Worm (Caenorhabditis elegans) whole organism, young adult: ENCODE measurements around the gene clec-261.
"Not testable (repeated sequence)": the region's sequence is repeated elsewhere in the genome, so short reads cannot be mapped to it uniquely, and the experiment has no call there.

Source experiments
- B0336.3 ChIP-seq: fragments of 200-800 bp; sonication (Bioruptor generic); IDR thresholded peaks from 2 replicates; pipeline ENCODE4 v1.3.6; 2022; ENCODE audit warnings: missing genetic modification characterization, missing compliant biosample characterization
- F23B12.7 ChIP-seq: sonication (generic microtip); optimal IDR thresholded peaks from 2 replicates; lab custom pipeline; 2017; ENCODE audit warnings: missing genetic modification characterization, mild to moderate bottlenecking, missing compliant biosample characterization, antibody characterized with exemption, moderate library complexity; ENCODE audit not compliant: insufficient read depth
- K12H6.12 ChIP-seq: fragments of 200-800 bp; sonication (Bioruptor generic); optimal IDR thresholded peaks from 2 replicates; lab custom pipeline; 2018; ENCODE audit warnings: mild to moderate bottlenecking, missing genetic modification characterization, missing compliant biosample characterization
- Y53F4B.3 ChIP-seq: fragments of 200-800 bp; sonication (Bioruptor generic); IDR thresholded peaks from 2 replicates; pipeline ENCODE4 v1.3.6; 2022; ENCODE audit warnings: missing genetic modification reagents, missing genetic modification characterization, missing compliant biosample characterization
- Y67H2A.10 ChIP-seq: fragments of 200-800 bp; sonication (Bioruptor generic); conservative IDR thresholded peaks from 2 replicates; pipeline ENCODE4 v1.3.6; 2022; ENCODE audit warnings: missing genetic modification reagents, missing genetic modification characterization, missing compliant biosample characterization
- atf-7 ChIP-seq: sonication (generic microtip); optimal IDR thresholded peaks from 2 replicates; lab custom pipeline; 2017; ENCODE audit warnings: mild to moderate bottlenecking, missing genetic modification characterization, missing compliant biosample characterization
- bed-1 ChIP-seq: fragments of 200-800 bp; sonication (Bioruptor generic); IDR thresholded peaks from 2 replicates; pipeline ENCODE4 v1.3.6; 2022; ENCODE audit warnings: missing genetic modification reagents, missing genetic modification characterization, missing compliant biosample characterization
- ceh-40 ChIP-seq: fragments of 200-800 bp; sonication (Bioruptor generic); IDR thresholded peaks from 2 replicates; pipeline ENCODE4 v1.3.6; 2022; ENCODE audit warnings: missing genetic modification characterization, missing compliant biosample characterization
- dox-1 ChIP-seq: fragments of 200-800 bp; sonication (Bioruptor generic); IDR thresholded peaks from 2 replicates; pipeline ENCODE4 v1.3.6; 2022; ENCODE audit warnings: missing genetic modification reagents, missing genetic modification characterization, missing compliant biosample characterization
- efl-1 ChIP-seq: fragments of 150-350 bp; optimal IDR thresholded peaks from 2 replicates; lab custom pipeline; 2014; ENCODE audit warnings: missing biosample characterization, missing genetic modification reagents, missing genetic modification characterization
- ets-4 ChIP-seq: fragments of 200-800 bp; sonication (Bioruptor generic); optimal IDR thresholded peaks from 2 replicates; lab custom pipeline; 2018; ENCODE audit warnings: mild to moderate bottlenecking, missing genetic modification characterization, missing compliant biosample characterization
- hrde-1 ChIP-seq: sonication (generic microtip); optimal IDR thresholded peaks from 2 replicates; lab custom pipeline; 2016; ENCODE audit warnings: missing genetic modification characterization, mild to moderate bottlenecking, missing compliant biosample characterization, moderate library complexity, missing genotype, missing genetic modification reagents, borderline replicate concordance
- let-607 ChIP-seq, 2 experiments: fragments of 200-800 bp in 1 of 2; sonication (Bioruptor generic) in 1 of 2; sonication (generic microtip) in 1 of 2; optimal IDR thresholded peaks; 2 replicates each; lab custom pipeline; 2016 to 2018; ENCODE audit warnings: mild to moderate bottlenecking in 2 of 2, missing compliant biosample characterization in 2 of 2, missing genetic modification characterization in 2 of 2, moderate library complexity in 2 of 2, missing genotype in 1 of 2
- lin-40 ChIP-seq: sonication (generic microtip); optimal IDR thresholded peaks from 2 replicates; lab custom pipeline; 2016; ENCODE audit warnings: missing genetic modification characterization, mild to moderate bottlenecking, missing compliant biosample characterization, missing genotype, missing genetic modification reagents
- lir-1 ChIP-seq: fragments of 200-800 bp; sonication (Bioruptor generic); conservative IDR thresholded peaks from 2 replicates; pipeline ENCODE4 v1.3.6; 2022; ENCODE audit warnings: missing genetic modification reagents, missing genetic modification characterization, missing compliant biosample characterization
- madf-8 ChIP-seq: fragments of 200-800 bp; sonication (Bioruptor generic); conservative IDR thresholded peaks from 2 replicates; pipeline ENCODE4 v1.3.6; 2022; ENCODE audit warnings: missing genetic modification reagents, missing genetic modification characterization, missing compliant biosample characterization
- mes-4 ChIP-seq: sonication (generic microtip); optimal IDR thresholded peaks from 2 replicates; lab custom pipeline; 2016; ENCODE audit warnings: missing genotype, missing genetic modification characterization, missing compliant biosample characterization
- nfya-2 ChIP-seq: fragments of 200-800 bp; sonication (Bioruptor generic); IDR thresholded peaks from 2 replicates; pipeline ENCODE4 v1.3.6; 2022; ENCODE audit warnings: missing genetic modification reagents, missing genetic modification characterization, missing compliant biosample characterization
- nhr-120 ChIP-seq: fragments of 200-800 bp; sonication (Bioruptor generic); IDR thresholded peaks from 2 replicates; pipeline ENCODE4 v1.3.6; 2022; ENCODE audit warnings: missing genetic modification characterization, missing compliant biosample characterization
- rec-8 ChIP-seq, 2 experiments: sonication (generic microtip); optimal IDR thresholded peaks; 2 replicates each; lab custom pipeline; 2016; ENCODE audit warnings: mild to moderate bottlenecking in 2 of 2, missing genetic modification characterization in 2 of 2, missing genetic modification reagents in 2 of 2, missing genotype in 2 of 2, missing biosample characterization in 1 of 2, missing compliant biosample characterization in 1 of 2, moderate library complexity in 1 of 2
- rpc-1 ChIP-seq, 2 experiments: fragments of 150-350 bp in 1 of 2; sonication (generic microtip) in 1 of 2; optimal IDR thresholded peaks; 2 replicates each; lab custom pipeline; 2014 to 2018; ENCODE audit warnings: missing biosample characterization in 1 of 2, missing genetic modification characterization in 1 of 2, missing genetic modification reagents in 1 of 2, missing genotype in 1 of 2
- sdz-38 ChIP-seq: sonication (generic microtip); optimal IDR thresholded peaks from 2 replicates; lab custom pipeline; 2016; ENCODE audit warnings: missing genotype, missing genetic modification characterization, missing compliant biosample characterization
- snpc-1.3 ChIP-seq: sonication (generic microtip); optimal IDR thresholded peaks from 2 replicates; lab custom pipeline; 2017; ENCODE audit warnings: missing genetic modification characterization, mild to moderate bottlenecking, missing compliant biosample characterization, antibody characterized with exemption, moderate library complexity, missing genotype, missing genetic modification reagents; ENCODE audit not compliant: insufficient read depth
- snpc-3.4 ChIP-seq: sonication (generic microtip); optimal IDR thresholded peaks from 2 replicates; lab custom pipeline; 2017; ENCODE audit warnings: missing genetic modification characterization, mild to moderate bottlenecking, missing compliant biosample characterization, antibody characterized with exemption, moderate library complexity, missing genotype, missing genetic modification reagents
- snpc-4 ChIP-seq, 5 experiments: fragments of 150-350 bp in 1 of 5; sonication (generic microtip) in 4 of 5; optimal IDR thresholded peaks; 2 replicates each; lab custom pipeline; 2014 to 2018; ENCODE audit warnings: missing genetic modification characterization in 5 of 5, missing biosample characterization in 3 of 5, antibody characterized with exemption in 2 of 5, mild to moderate bottlenecking in 2 of 5, missing compliant biosample characterization in 2 of 5, missing genotype in 2 of 5, moderate library complexity in 2 of 5, missing genetic modification reagents in 1 of 5
- sptf-2 ChIP-seq: fragments of 200-800 bp; sonication (Bioruptor generic); optimal IDR thresholded peaks from 2 replicates; lab custom pipeline; 2018; ENCODE audit warnings: mild to moderate bottlenecking, missing genetic modification characterization, missing compliant biosample characterization
- tbp1 ChIP-seq: fragments of 200-800 bp; sonication (Bioruptor generic); optimal IDR thresholded peaks from 2 replicates; lab custom pipeline; 2018; ENCODE audit warnings: mild to moderate bottlenecking, missing genetic modification characterization, missing compliant biosample characterization
- tlf-1 ChIP-seq: fragments of 200-800 bp; sonication (Bioruptor generic); optimal IDR thresholded peaks from 2 replicates; lab custom pipeline; 2018; ENCODE audit warnings: mild to moderate bottlenecking, missing genetic modification characterization, missing compliant biosample characterization
- unc-62 ChIP-seq: fragments of 150-350 bp; optimal IDR thresholded peaks from 2 replicates; lab custom pipeline; 2014; ENCODE audit warnings: missing biosample characterization, missing genetic modification reagents, missing genetic modification characterization
- ztf-22 ChIP-seq: fragments of 200-800 bp; sonication (Bioruptor generic); optimal IDR thresholded peaks from 2 replicates; lab custom pipeline; 2018; ENCODE audit warnings: mild to moderate bottlenecking, missing genetic modification characterization, moderate library complexity, missing compliant biosample characterization
- ztf-6 ChIP-seq: fragments of 200-800 bp; sonication (Bioruptor generic); IDR thresholded peaks from 2 replicates; pipeline ENCODE4 v1.3.6; 2022; ENCODE audit warnings: missing genetic modification reagents, missing genetic modification characterization, missing compliant biosample characterization

Gene clec-261

DNA sequence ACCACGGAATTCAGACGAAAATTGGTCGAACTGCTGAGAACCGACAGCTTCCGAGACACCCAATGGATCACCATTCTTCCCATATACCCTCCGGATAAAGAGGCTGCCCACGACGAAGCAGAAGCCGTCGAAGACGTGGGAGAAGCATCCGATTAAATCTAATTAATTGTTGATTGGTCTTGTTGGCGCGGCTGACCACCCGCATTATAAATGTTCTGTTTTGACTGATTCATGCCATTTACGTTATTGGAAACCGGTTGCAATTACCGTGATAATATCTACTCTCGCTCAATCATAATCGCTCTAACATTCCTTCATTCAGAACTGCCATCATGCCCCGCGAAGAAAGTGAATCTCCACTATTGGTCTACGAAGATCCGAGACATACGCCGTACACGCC is 9.0 kb upstream of the clec-261 start, which contains the start of gene ZC15.3:
Gene ZC15.3, plus strand, starts transcription at position 301 of the 400 bp plus-strand sequence.
- TF ChIP-seq rec-8 (tag; optimal IDR thresholded peaks at IDR 0.05; lab: Kevin White, UChicago); B0336.3 (GFP tag; lab: Robert Waterston, UW); ztf-6 (GFP tag; lab: Robert Waterston, UW): not testable (repeated sequence)

DNA sequence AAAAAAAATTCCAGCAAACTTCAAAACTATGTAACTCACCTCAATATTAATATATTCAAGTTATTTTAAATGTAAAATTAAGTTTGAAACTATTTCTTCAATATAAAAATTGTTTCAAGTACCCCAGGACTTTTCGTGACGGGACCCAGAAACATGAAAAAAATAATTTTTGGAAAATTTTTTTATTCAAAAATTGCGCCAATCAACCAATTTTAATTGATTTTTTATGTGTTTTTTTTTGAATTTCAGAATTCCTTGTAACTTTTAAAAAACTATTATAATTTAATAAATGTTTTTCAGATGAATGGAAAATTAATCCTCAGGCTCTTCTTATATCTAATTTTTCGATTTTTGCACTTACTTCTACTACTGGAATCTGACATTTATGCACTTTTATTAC is 3.4 kb upstream of the clec-261 start, which contains the start of gene ZC15.5:
Gene ZC15.5, plus strand, starts transcription at position 301 of the 400 bp plus-strand sequence.
- TF ChIP-seq lin-40 (tag; lab: Kevin White, UChicago) (no peak), efl-1 (GFP tag; lab: Kevin White, UChicago) (no peak), lir-1 (GFP tag; lab: Robert Waterston, UW) (no peak), F23B12.7 (tag; lab: Kevin White, UChicago) (no peak), snpc-3.4 (tag; lab: Kevin White, UChicago) (no peak), ztf-22 (no peak), ceh-40 (GFP tag; lab: Robert Waterston, UW) (no peak)

DNA sequence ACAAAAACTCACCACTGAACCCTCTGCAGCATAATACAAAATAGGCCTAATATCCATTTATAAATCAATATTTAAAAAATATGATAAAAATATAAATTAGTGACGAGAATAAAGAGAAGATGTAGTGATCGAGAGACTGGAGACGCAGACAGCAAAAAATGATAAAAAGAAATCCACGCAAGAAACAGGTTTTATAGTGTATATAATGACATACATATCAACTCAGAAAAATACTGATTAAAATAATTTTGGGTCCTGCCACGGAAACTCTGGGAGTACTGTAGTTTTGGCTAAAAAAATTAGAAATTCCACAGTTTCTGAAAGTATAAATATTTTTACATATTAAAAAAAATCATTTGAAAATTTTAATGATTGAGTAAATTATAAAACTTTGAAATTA is 5.0 kb downstream of the clec-261 start, which contains the start of gene mlt-4:
Gene mlt-4, minus strand, starts transcription at position 101 of the 400 bp plus-strand sequence.
- TF ChIP-seq mes-4 (tag; lab: Kevin White, UChicago) (no peak), efl-1 (GFP tag; lab: Kevin White, UChicago) (no peak)
- TF ChIP-seq, all 124 proteins: peak for 0

DNA sequence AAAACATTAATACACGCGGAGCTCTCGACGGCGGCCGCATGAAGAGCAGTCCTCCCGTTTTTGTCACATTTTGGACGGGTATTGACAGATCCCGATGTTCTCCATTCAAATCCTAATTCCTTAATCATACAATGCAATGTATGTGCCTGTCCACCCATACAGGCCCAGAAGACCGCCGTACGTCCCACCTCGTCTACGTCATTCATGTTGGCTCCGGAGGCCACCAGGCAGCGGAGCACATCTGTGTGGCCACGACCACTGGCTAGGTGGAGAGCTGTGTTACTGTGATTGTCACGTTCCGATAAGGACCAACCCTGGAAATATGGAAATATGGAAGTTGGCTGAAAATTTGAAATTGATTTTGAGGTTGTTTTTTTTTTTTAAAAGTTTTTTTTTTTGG is 11.5 kb downstream of the clec-261 start:
- 0 out of 2 replicates have a peak, but pooled peaks have one; percentile 60 for TF ChIP-seq nhr-120 (GFP tag; lab: Robert Waterston, UW)
- TF ChIP-seq hrde-1 (tag; lab: Kevin White, UChicago), result no peak
- TF ChIP-seq snpc-4 (GFP tag; optimal IDR thresholded peaks at IDR 0.05; lab: Kevin White, UChicago), result no peak
- TF ChIP-seq snpc-4 (tag; optimal IDR thresholded peaks at IDR 0.05; lab: Kevin White, UChicago), result no peak

DNA sequence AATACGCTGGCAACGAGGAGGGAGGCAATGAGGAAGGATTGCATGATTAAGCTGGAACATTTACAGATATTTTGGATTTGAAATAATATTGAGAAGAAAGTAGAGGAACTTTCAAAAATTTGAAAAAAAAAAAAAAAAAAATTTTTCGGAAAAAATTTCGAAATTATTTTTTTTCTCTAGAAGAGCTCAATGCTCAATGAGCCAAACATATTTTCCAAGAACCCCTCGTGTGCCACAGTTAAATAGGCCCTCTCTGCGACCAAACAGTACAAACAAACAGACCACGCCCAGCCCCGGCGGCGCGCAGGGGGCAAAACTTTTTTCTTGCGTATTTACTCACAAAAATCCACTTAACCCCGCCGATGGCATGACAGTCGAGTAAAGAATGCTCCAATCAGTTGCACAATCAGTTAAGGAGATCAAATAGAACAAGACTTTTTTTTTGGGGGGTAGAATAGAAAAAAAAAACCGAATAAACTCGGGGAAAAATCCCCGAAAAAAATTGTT is 14.4 kb downstream of the clec-261 start, which contains the start of gene pqn-94:
Gene pqn-94, minus strand, starts transcription at position 51 of the 507 bp plus-strand sequence.
- TF ChIP-seq sptf-2 (GFP tag; lab: Kevin White, UChicago) (no peak), nfya-2 (GFP tag; lab: Robert Waterston, UW) (no peak)

ce11 chrV:20279309-20279708 is 15.0 kb downstream of the clec-261 start:
- TF ChIP-seq rpc-1 (optimal IDR thresholded peaks at IDR 0.05; lab: Kevin White, UChicago) (peak; percentile 5), rpc-1 (tag; optimal IDR thresholded peaks at IDR 0.05; lab: Kevin White, UChicago) (peak; percentile 58), tlf-1 (no peak), tbp1 (GFP tag; lab: Kevin White, UChicago) (peak; percentile 52)

DNA sequence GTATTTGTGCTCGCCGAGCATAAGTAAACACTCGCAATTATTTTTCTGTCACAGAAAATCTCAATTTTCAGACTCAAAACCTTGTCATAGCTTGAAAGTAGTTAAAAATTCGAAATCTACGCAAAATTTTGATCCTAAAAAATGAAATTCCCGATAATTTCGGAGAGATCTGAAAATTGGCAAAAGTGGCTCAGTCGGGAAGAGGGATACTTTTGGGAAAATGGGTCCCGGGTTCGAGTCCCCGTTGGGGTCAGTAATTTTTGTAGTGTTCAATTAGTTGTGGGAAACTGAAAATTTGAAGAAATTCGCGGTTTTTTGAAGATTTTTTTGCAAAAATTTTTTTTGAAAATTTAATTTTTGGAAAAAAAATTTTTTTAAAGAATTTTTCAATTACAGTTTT is 17.4 kb downstream of the clec-261 start:
- TF ChIP-seq tbp1 (GFP tag; lab: Kevin White, UChicago), result peak; percentile 61
- TF ChIP-seq Y53F4B.3, result no peak
- peak; percentile 0 for TF ChIP-seq rpc-1 (optimal IDR thresholded peaks at IDR 0.05; lab: Kevin White, UChicago)
- peak; percentile 61 for TF ChIP-seq rpc-1 (tag; optimal IDR thresholded peaks at IDR 0.05; lab: Kevin White, UChicago)

DNA sequence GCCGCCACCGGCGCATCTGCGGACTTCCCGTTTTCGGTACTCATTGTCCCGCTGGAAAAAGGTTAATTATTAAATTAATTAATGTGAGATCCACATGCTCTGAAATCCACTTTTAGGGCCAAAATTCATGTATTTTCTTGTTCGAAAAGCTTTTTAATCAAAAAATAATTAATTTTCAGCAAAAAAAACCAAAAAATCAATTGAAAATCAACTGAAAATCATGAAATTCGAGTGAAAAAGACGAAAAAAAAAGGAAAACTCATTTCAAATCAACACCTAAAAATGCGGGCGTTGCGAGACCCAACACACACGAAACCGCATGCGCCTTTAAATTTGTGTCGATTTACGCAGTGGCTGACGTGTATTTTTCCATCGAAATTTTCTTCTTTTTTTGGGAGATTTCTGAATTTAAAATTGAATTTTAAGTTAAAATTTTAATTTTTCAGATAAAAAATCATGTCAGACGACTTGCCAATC is 24.6 kb downstream of the clec-261 start, which contains the start of the genes prmt-1 and cdkr-3:
Gene prmt-1, minus strand, starts transcription at position 51 of the 477 bp plus-strand sequence.
Gene cdkr-3, plus strand, starts transcription at position 447 of the 477 bp plus-strand sequence.
- TF ChIP-seq let-607 (tag; optimal IDR thresholded peaks at IDR 0.05; lab: Kevin White, UChicago) (peak in 1 of 2 experiments; percentile 79), bed-1 (GFP tag; lab: Robert Waterston, UW) (no peak), lir-1 (GFP tag; lab: Robert Waterston, UW) (no peak), efl-1 (GFP tag; lab: Kevin White, UChicago) (peak; percentile 21), atf-7 (tag; lab: Kevin White, UChicago) (no peak), dox-1 (GFP tag; lab: Robert Waterston, UW) (peak; percentile 36; the same call in 1 of the 2 replicates), K12H6.12 (tag; lab: Kevin White, UChicago) (no peak), unc-62 (GFP tag; lab: Kevin White, UChicago) (no peak), sdz-38 (tag; lab: Kevin White, UChicago) (no peak), ets-4 (GFP tag; lab: Kevin White, UChicago) (no peak), snpc-1.3 (tag; lab: Kevin White, UChicago) (peak; percentile 15), Y67H2A.10 (GFP tag; lab: Robert Waterston, UW) (no peak), madf-8 (no peak)
